Fruit fly (Drosophila melanogaster) whole organism, embryonic: Measurements from ENCODE around the gene CG31077.

Experiments used
- Ada2b ChIP-seq: fragments of 200-800 bp; sonication (Bioruptor generic); IDR thresholded peaks from 2 replicates; pipeline ENCODE4 v1.3.6; 2022; ENCODE audit warnings: missing biosample characterization, missing genetic modification characterization
- Adf1 ChIP-seq: fragments of 200-800 bp; sonication (Bioruptor generic); IDR thresholded peaks from 2 replicates; pipeline ENCODE4 v1.3.6; 2022; ENCODE audit warnings: missing biosample characterization, missing genetic modification characterization
- Atf6 ChIP-seq: fragments of 200-800 bp; sonication (Bioruptor generic); IDR thresholded peaks from 2 replicates; pipeline ENCODE4 v1.3.6; 2022; ENCODE audit warnings: missing biosample characterization, missing genetic modification characterization
- B-H2 ChIP-seq: fragments of 200-800 bp; sonication (Bioruptor generic); optimal IDR thresholded peaks from 2 replicates; lab custom pipeline; 2018; ENCODE audit warnings: missing biosample characterization, mild to moderate bottlenecking, missing genetic modification characterization
- CG12769 ChIP-seq: fragments of 200-800 bp; sonication (Bioruptor generic); optimal IDR thresholded peaks from 2 replicates; lab custom pipeline; 2019; ENCODE audit warnings: missing biosample characterization, mild to moderate bottlenecking, missing genetic modification characterization, moderate library complexity
- CG14441 ChIP-seq: fragments of 200-800 bp; sonication (Bioruptor generic); IDR thresholded peaks from 2 replicates; pipeline ENCODE4 v1.3.6; 2022; ENCODE audit warnings: missing biosample characterization, missing genetic modification characterization
- CG15269 ChIP-seq: fragments of 200-800 bp; sonication (Bioruptor generic); optimal IDR thresholded peaks from 2 replicates; lab custom pipeline; 2018; ENCODE audit warnings: missing biosample characterization, mild to moderate bottlenecking, missing genetic modification characterization, moderate library complexity
- CG17385 ChIP-seq: fragments of 200-800 bp; sonication (Bioruptor generic); optimal IDR thresholded peaks from 3 replicates; lab custom pipeline; 2018; ENCODE audit warnings: missing biosample characterization, mild to moderate bottlenecking, missing genetic modification characterization
- CG18619 ChIP-seq: fragments of 200-800 bp; sonication (Bioruptor generic); optimal IDR thresholded peaks from 3 replicates; lab custom pipeline; 2017; ENCODE audit warnings: missing biosample characterization, mild to moderate bottlenecking, missing genetic modification characterization
- CG2678 ChIP-seq: fragments of 200-800 bp; sonication (Bioruptor generic); optimal IDR thresholded peaks from 3 replicates; lab custom pipeline; 2019; ENCODE audit warnings: missing biosample characterization, mild to moderate bottlenecking, missing genetic modification characterization, moderate library complexity
- CG2712 ChIP-seq: fragments of 200-800 bp; optimal IDR thresholded peaks from 3 replicates; lab custom pipeline; 2019; ENCODE audit warnings: missing biosample characterization, mild to moderate bottlenecking, missing genetic modification characterization, moderate library complexity
- CG31224 ChIP-seq: fragments of 200-800 bp; sonication (Bioruptor generic); IDR thresholded peaks from 2 replicates; pipeline ENCODE4 v1.3.6; 2022; ENCODE audit warnings: missing biosample characterization, missing genetic modification characterization
- CG31365 ChIP-seq: fragments of 200-800 bp; sonication (Bioruptor generic); optimal IDR thresholded peaks from 2 replicates; lab custom pipeline; 2018; ENCODE audit warnings: missing biosample characterization, mild to moderate bottlenecking, missing genetic modification characterization
- CG32767 ChIP-seq: fragments of 200-800 bp; sonication (Bioruptor generic); IDR thresholded peaks from 2 replicates; pipeline ENCODE4 v1.3.6; 2022; ENCODE audit warnings: missing biosample characterization, missing genetic modification characterization
- CG34422 ChIP-seq: fragments of 200-800 bp; sonication (Bioruptor generic); IDR thresholded peaks from 3 replicates; pipeline ENCODE4 v1.3.6; 2022; ENCODE audit warnings: missing biosample characterization, missing genetic modification characterization
- CG7271 ChIP-seq: fragments of 200-800 bp; sonication (Bioruptor generic); optimal IDR thresholded peaks from 2 replicates; lab custom pipeline; 2018; ENCODE audit warnings: missing biosample characterization, mild to moderate bottlenecking, missing genetic modification characterization, moderate library complexity
- CG7987 ChIP-seq: fragments of 200-800 bp; sonication (Bioruptor generic); optimal IDR thresholded peaks from 2 replicates; lab custom pipeline; 2018; ENCODE audit warnings: missing biosample characterization, mild to moderate bottlenecking, missing genetic modification characterization, moderate library complexity
- CG9609 ChIP-seq: fragments of 200-800 bp; sonication (Bioruptor generic); optimal IDR thresholded peaks from 3 replicates; lab custom pipeline; 2016; ENCODE audit warnings: missing biosample characterization, missing genetic modification characterization
- Dfd ChIP-seq, 2 experiments: fragments of >200 bp; optimal IDR thresholded peaks; 2 replicates each; lab custom pipeline; 2017; ENCODE audit warnings: missing biosample characterization in 2 of 2, missing genetic modification characterization in 2 of 2
- Gsc ChIP-seq: fragments of 200-800 bp; sonication (Bioruptor generic); IDR thresholded peaks from 2 replicates; pipeline ENCODE4 v1.3.6; 2022; ENCODE audit warnings: missing biosample characterization, missing genetic modification characterization
- HmgZ ChIP-seq: fragments of 200-800 bp; sonication (Bioruptor generic); optimal IDR thresholded peaks from 2 replicates; lab custom pipeline; 2018; ENCODE audit warnings: missing biosample characterization, mild to moderate bottlenecking, missing genetic modification characterization
- NFAT ChIP-seq: fragments of 200-800 bp; sonication (Bioruptor generic); IDR thresholded peaks from 2 replicates; pipeline ENCODE4 v1.3.6; 2022; ENCODE audit warnings: missing biosample characterization, missing genetic modification characterization
- Nf-YB ChIP-seq: fragments of 200-800 bp; sonication (Bioruptor generic); optimal IDR thresholded peaks from 3 replicates; lab custom pipeline; 2019; ENCODE audit warnings: missing biosample characterization, mild to moderate bottlenecking, missing genetic modification characterization, moderate library complexity
- Rx ChIP-seq: fragments of 200-800 bp; sonication (Bioruptor generic); IDR thresholded peaks from 2 replicates; pipeline ENCODE4 v1.3.6; 2022; ENCODE audit warnings: missing biosample characterization, missing genetic modification characterization
- Ssrp ChIP-seq: fragments of 200-800 bp; sonication (Bioruptor generic); optimal IDR thresholded peaks from 2 replicates; lab custom pipeline; 2018; ENCODE audit warnings: missing biosample characterization, mild to moderate bottlenecking, missing genetic modification characterization, moderate library complexity
- bowl ChIP-seq: fragments of 200-800 bp; sonication (Bioruptor generic); IDR thresholded peaks from 2 replicates; pipeline ENCODE4 v1.3.6; 2022; ENCODE audit warnings: missing biosample characterization, missing genetic modification characterization
- crol ChIP-seq: fragments of 200-800 bp; sonication (Bioruptor generic); IDR thresholded peaks from 2 replicates; pipeline ENCODE4 v1.3.6; 2022; ENCODE audit warnings: missing biosample characterization, missing genetic modification characterization
- dmrt99B ChIP-seq: fragments of 200-800 bp; sonication (Bioruptor generic); optimal IDR thresholded peaks from 2 replicates; lab custom pipeline; 2018; ENCODE audit warnings: missing biosample characterization, mild to moderate bottlenecking, missing genetic modification characterization, moderate library complexity
- dysf ChIP-seq: fragments of 200-800 bp; sonication (Bioruptor generic); IDR thresholded peaks from 3 replicates; pipeline ENCODE4 v1.3.6; 2022; ENCODE audit warnings: missing biosample characterization, missing genetic modification characterization
- ewg ChIP-seq: fragments of 200-800 bp; sonication (Bioruptor generic); optimal IDR thresholded peaks from 3 replicates; lab custom pipeline; 2017; ENCODE audit warnings: mild to moderate bottlenecking, missing biosample characterization, missing genetic modification reagents, missing genetic modification characterization
- fd102C ChIP-seq: fragments of 200-800 bp; sonication (Bioruptor generic); optimal IDR thresholded peaks from 2 replicates; lab custom pipeline; 2018; ENCODE audit warnings: missing biosample characterization, mild to moderate bottlenecking, missing genetic modification characterization, moderate library complexity
- fd3F ChIP-seq: fragments of 200-800 bp; sonication (Bioruptor generic); optimal IDR thresholded peaks from 2 replicates; lab custom pipeline; 2018; ENCODE audit warnings: missing biosample characterization, mild to moderate bottlenecking, missing genetic modification characterization, moderate library complexity
- gsb ChIP-seq: fragments of 200-800 bp; sonication (Bioruptor generic); IDR thresholded peaks from 2 replicates; pipeline ENCODE4 v1.3.6; 2022; ENCODE audit warnings: missing biosample characterization, missing genetic modification characterization
- ind ChIP-seq: fragments of 200-800 bp; sonication (Bioruptor generic); optimal IDR thresholded peaks from 3 replicates; lab custom pipeline; 2016; ENCODE audit warnings: missing biosample characterization, missing genetic modification characterization
- lbe ChIP-seq: fragments of 200-800 bp; sonication (Bioruptor generic); optimal IDR thresholded peaks from 2 replicates; lab custom pipeline; 2016; ENCODE audit warnings: missing biosample characterization, mild to moderate bottlenecking, missing genetic modification characterization
- lov ChIP-seq, 2 experiments: fragments of 200-800 bp in 1 of 2; fragments of >200 bp in 1 of 2; sonication (Bioruptor generic) in 1 of 2; IDR thresholded peaks in 1 of 2; optimal IDR thresholded peaks in 1 of 2; 2 replicates in 1 of 2; 3 replicates in 1 of 2; pipeline versions ENCODE4 v1.3.6 to Lab custom; 2017 to 2022; ENCODE audit warnings: missing biosample characterization in 1 of 2, missing genetic modification characterization in 1 of 2
- luna ChIP-seq: fragments of 200-800 bp; sonication (Bioruptor generic); optimal IDR thresholded peaks from 2 replicates; lab custom pipeline; 2016; ENCODE audit warnings: missing biosample characterization, missing genetic modification characterization
- pan ChIP-seq, 4 experiments: fragments of >200 bp in 3 of 4; fragments of 200-800 bp in 1 of 4; sonication (Bioruptor generic) in 1 of 4; optimal IDR thresholded peaks in 3 of 4; IDR thresholded peaks in 1 of 4; 2 replicates each; pipeline versions ENCODE4 v1.3.6 to Lab custom; 2017 to 2022; ENCODE audit warnings: missing biosample characterization in 2 of 4, missing genetic modification characterization in 2 of 4, mixed read lengths in 1 of 4
- rib ChIP-seq: fragments of 200-800 bp; sonication (Bioruptor generic); IDR thresholded peaks from 2 replicates; pipeline ENCODE4 v1.3.6; 2022; ENCODE audit warnings: missing biosample characterization, missing genetic modification characterization
- schlank ChIP-seq: fragments of 200-800 bp; sonication (Bioruptor generic); optimal IDR thresholded peaks from 2 replicates; lab custom pipeline; 2018; ENCODE audit warnings: missing biosample characterization, mild to moderate bottlenecking, missing genetic modification characterization
- seq ChIP-seq: fragments of 200-800 bp; sonication (Bioruptor generic); IDR thresholded peaks from 2 replicates; pipeline ENCODE4 v1.3.6; 2022; ENCODE audit warnings: missing biosample characterization, missing genetic modification characterization
- shn ChIP-seq: fragments of 200-800 bp; sonication (Bioruptor generic); optimal IDR thresholded peaks from 3 replicates; lab custom pipeline; 2016; ENCODE audit warnings: missing biosample characterization, missing genetic modification characterization
- so ChIP-seq: fragments of 200-800 bp; sonication (Bioruptor generic); IDR thresholded peaks from 3 replicates; pipeline ENCODE4 v1.3.6; 2022; ENCODE audit warnings: missing biosample characterization, missing genetic modification characterization
- sr ChIP-seq: fragments of 200-800 bp; sonication (Bioruptor generic); IDR thresholded peaks from 3 replicates; pipeline ENCODE4 v1.3.6; 2022; ENCODE audit warnings: missing biosample characterization, missing genetic modification characterization
- tap ChIP-seq: fragments of 200-800 bp; optimal IDR thresholded peaks from 3 replicates; lab custom pipeline; 2019; ENCODE audit warnings: missing biosample characterization, mild to moderate bottlenecking, missing genetic modification characterization, moderate library complexity
- vfl ChIP-seq: fragments of 200-800 bp; sonication (Bioruptor generic); optimal IDR thresholded peaks from 2 replicates; lab custom pipeline; 2016; ENCODE audit warnings: missing biosample characterization, missing genetic modification characterization
- vnd ChIP-seq: fragments of 200-800 bp; sonication (Bioruptor generic); IDR thresholded peaks from 3 replicates; pipeline ENCODE4 v1.3.6; 2022; ENCODE audit warnings: missing biosample characterization, missing genetic modification characterization; ENCODE audit not compliant: partially characterized antibody

Gene CG31077

DNA sequence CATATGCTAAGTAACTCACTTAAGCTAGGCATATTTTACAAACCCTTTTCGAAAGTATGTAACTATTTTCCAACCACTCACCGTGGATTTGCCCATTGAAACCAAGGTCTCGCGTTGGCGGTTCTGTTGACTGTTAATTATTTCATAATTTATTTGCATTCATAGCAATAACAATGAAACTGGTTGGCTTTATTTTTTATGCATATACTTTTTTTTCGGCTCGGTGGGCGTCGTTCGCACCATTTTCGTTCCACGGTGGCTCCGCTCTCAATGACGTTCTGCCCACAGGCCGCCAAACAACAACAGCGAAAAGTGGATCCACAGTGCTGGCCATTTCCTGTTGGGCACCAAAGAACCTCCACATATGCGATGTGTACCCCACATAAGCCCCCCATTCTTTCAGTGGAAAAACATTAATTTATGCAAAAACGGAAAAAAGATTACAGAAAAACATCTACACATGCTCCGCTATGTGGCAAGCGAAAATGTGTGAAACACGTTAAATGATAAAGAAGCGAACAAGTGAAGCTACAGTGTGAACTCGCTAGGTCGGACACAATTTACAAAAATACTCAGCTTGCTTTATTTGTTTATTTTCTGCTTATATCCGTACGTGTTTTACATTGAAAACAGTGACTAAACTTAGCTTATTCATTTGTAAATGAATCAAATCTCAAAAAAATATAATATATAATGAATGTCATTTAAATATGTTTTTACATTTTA is 31.8 kb upstream of the CG31077 start (continued):
- TF ChIP-seq CG2678 (tag; lab: Kevin White, UChicago) = peak; percentile 57
- peak; percentile 43 for TF ChIP-seq dmrt99B (tag; lab: Kevin White, UChicago)
- 0 out of 2 replicates have a peak, but pooled peaks have one; percentile 32 for TF ChIP-seq CG32767 (GFP tag; lab: Robert Waterston, UW)
- TF ChIP-seq Ssrp (tag; lab: Kevin White, UChicago) = peak; percentile 48
- no peak for TF ChIP-seq CG9609 (GFP tag; lab: Kevin White, UChicago)
- TF ChIP-seq Nf-YB (GFP tag; lab: Kevin White, UChicago) = no peak
- TF ChIP-seq fd102C (GFP tag; lab: Kevin White, UChicago) = no peak
- TF ChIP-seq Ada2b (GFP tag; lab: Robert Waterston, UW) = peak; percentile 59; the same call in 1 of the 2 replicates
- TF ChIP-seq crol (GFP tag; lab: Robert Waterston, UW) = no peak
- peak; percentile 43 for TF ChIP-seq gsb (GFP tag; lab: Robert Waterston, UW)
- no peak for TF ChIP-seq Gsc (GFP tag; lab: Robert Waterston, UW)
- TF ChIP-seq schlank (tag; lab: Kevin White, UChicago) = no peak
- TF ChIP-seq pan (optimal IDR thresholded peaks at IDR 0.05; lab: Kevin White, UChicago) = no peak
- peak in 1 of 2 experiments; percentile 24 for TF ChIP-seq pan (GFP tag; optimal IDR thresholded peaks at IDR 0.05 in 1 of 2, IDR thresholded peaks at IDR 0.05 in 1 of 2)
- no peak for TF ChIP-seq bowl
- peak; percentile 16 for TF ChIP-seq CG17385 (GFP tag; lab: Kevin White, UChicago)
- TF ChIP-seq lov (optimal IDR thresholded peaks at IDR 0.05; lab: Kevin White, UChicago) = no peak
- 0 out of 3 replicates have a peak, but pooled peaks have one; percentile 12 for TF ChIP-seq lov (GFP tag; IDR thresholded peaks at IDR 0.05; lab: Robert Waterston, UW)
- TF ChIP-seq vnd (GFP tag; lab: Robert Waterston, UW) = no peak
- 0 out of 2 replicates have a peak, but pooled peaks have one; percentile 35 for TF ChIP-seq CG14441 (GFP tag; lab: Robert Waterston, UW)
- peak; percentile 29 for TF ChIP-seq ind
- TF ChIP-seq CG15269 (tag; lab: Kevin White, UChicago) = peak; percentile 56
- 0 out of 3 replicates have a peak, but pooled peaks have one; percentile 20 for TF ChIP-seq so (GFP tag; lab: Robert Waterston, UW)
- TF ChIP-seq sr = peak; percentile 66
- TF ChIP-seq NFAT (GFP tag; lab: Robert Waterston, UW) = peak; percentile 47; the same call in 1 of the 2 replicates
- no peak for TF ChIP-seq Adf1 (GFP tag; lab: Robert Waterston, UW)
- peak; percentile 42 for TF ChIP-seq CG18619 (GFP tag; lab: Kevin White, UChicago)
- no peak for TF ChIP-seq fd3F
- TF ChIP-seq Atf6 (GFP tag; lab: Robert Waterston, UW) = peak; percentile 48; the same call in 1 of the 2 replicates
- 0 out of 2 replicates have a peak, but pooled peaks have one; percentile 25 for TF ChIP-seq seq (GFP tag; lab: Robert Waterston, UW)
- peak; percentile 29 for TF ChIP-seq tap
- TF ChIP-seq B-H2 = no peak
- 0 out of 2 replicates have a peak, but pooled peaks have one; percentile 4 for TF ChIP-seq Rx (GFP tag; lab: Robert Waterston, UW)
- TF ChIP-seq dysf = peak; percentile 39; the same call in 2 of the 3 replicates
- no peak for TF ChIP-seq ewg (GFP tag; lab: Kevin White, UChicago)
- TF ChIP-seq CG31365 (tag; lab: Kevin White, UChicago) = no peak
- peak; percentile 9 for TF ChIP-seq lbe (GFP tag; lab: Kevin White, UChicago)
- TF ChIP-seq CG12769 (tag; lab: Kevin White, UChicago) = peak; percentile 28
- TF ChIP-seq rib (GFP tag; lab: Robert Waterston, UW) = no peak
- TF ChIP-seq shn (GFP tag; lab: Kevin White, UChicago) = no peak
- TF ChIP-seq CG7271 (tag; lab: Kevin White, UChicago) = no peak
- TF ChIP-seq vfl (GFP tag; lab: Kevin White, UChicago) = no peak
- TF ChIP-seq CG31224 (GFP tag; lab: Robert Waterston, UW) = no peak
- TF ChIP-seq HmgZ (tag; lab: Kevin White, UChicago) = no peak
- TF ChIP-seq CG34422 (GFP tag; lab: Robert Waterston, UW) = peak; percentile 46; the same call in 1 of the 3 replicates
- no peak for TF ChIP-seq Dfd (GFP tag; optimal IDR thresholded peaks at IDR 0.05; lab: Kevin White, UChicago)
- no peak for TF ChIP-seq luna
- peak; percentile 16 for TF ChIP-seq CG2712 (tag; lab: Kevin White, UChicago)
- no peak for TF ChIP-seq CG7987
- TF ChIP-seq, all 482 proteins: peak for 97
